Fruit fly (Drosophila melanogaster) whole organism, pupa: ENCODE data around the gene CG14834.

ENCODE experiments used
- CG10348 ChIP-seq: fragments of 200-800 bp; sonication (Bioruptor generic); IDR thresholded peaks from 2 replicates; pipeline ENCODE4 v1.3.6; 2022; ENCODE audit warnings: missing biosample characterization, missing genetic modification characterization
- CG12605 ChIP-seq: fragments of 200-800 bp; sonication (Bioruptor generic); IDR thresholded peaks from 2 replicates; pipeline ENCODE4 v1.3.6; 2022; ENCODE audit warnings: missing biosample characterization, missing genetic modification characterization
- CG13204 ChIP-seq: fragments of 200-800 bp; sonication (Bioruptor generic); optimal IDR thresholded peaks from 2 replicates; lab custom pipeline; 2018; ENCODE audit warnings: missing biosample characterization, mild to moderate bottlenecking, missing genetic modification characterization, moderate library complexity
- CG14655 ChIP-seq: fragments of 200-800 bp; sonication (Bioruptor generic); optimal IDR thresholded peaks from 3 replicates; lab custom pipeline; 2017; ENCODE audit warnings: mild to moderate bottlenecking, missing biosample characterization, missing genetic modification reagents, missing genetic modification characterization
- CG15710 ChIP-seq: fragments of 200-800 bp; sonication (Bioruptor generic); optimal IDR thresholded peaks from 2 replicates; lab custom pipeline; 2018; ENCODE audit warnings: missing biosample characterization, mild to moderate bottlenecking, missing genetic modification characterization, moderate library complexity
- CG17806 ChIP-seq: fragments of 200-800 bp; sonication (Bioruptor generic); optimal IDR thresholded peaks from 2 replicates; lab custom pipeline; 2018; ENCODE audit warnings: missing biosample characterization, mild to moderate bottlenecking, missing genetic modification characterization, moderate library complexity
- CG32121 ChIP-seq: fragments of 200-800 bp; sonication (Bioruptor generic); IDR thresholded peaks from 2 replicates; pipeline ENCODE4 v1.3.6; 2022; ENCODE audit warnings: missing biosample characterization, missing genetic modification characterization
- CG34367 ChIP-seq: fragments of 200-800 bp; sonication (Bioruptor generic); optimal IDR thresholded peaks from 2 replicates; lab custom pipeline; 2018; ENCODE audit warnings: missing biosample characterization, mild to moderate bottlenecking, missing genetic modification characterization
- CG4496 ChIP-seq: fragments of 200-800 bp; sonication (Bioruptor generic); IDR thresholded peaks from 3 replicates; pipeline ENCODE4 v1.3.6; 2022; ENCODE audit warnings: missing biosample characterization, missing genetic modification characterization
- CG8159 ChIP-seq: fragments of 200-800 bp; sonication (Bioruptor generic); optimal IDR thresholded peaks from 3 replicates; lab custom pipeline; 2018; ENCODE audit warnings: missing biosample characterization, mild to moderate bottlenecking, missing genetic modification characterization, moderate library complexity
- CG8301 ChIP-seq: fragments of 200-800 bp; sonication (Bioruptor generic); optimal IDR thresholded peaks from 2 replicates; lab custom pipeline; 2018; ENCODE audit warnings: missing biosample characterization, mild to moderate bottlenecking, missing genetic modification characterization
- CG9948 ChIP-seq: fragments of 200-800 bp; sonication (Bioruptor generic); optimal IDR thresholded peaks from 2 replicates; lab custom pipeline; 2018; ENCODE audit warnings: missing biosample characterization, mild to moderate bottlenecking, missing genetic modification characterization, moderate library complexity
- D1 ChIP-seq: fragments of 200-800 bp; sonication (Bioruptor generic); optimal IDR thresholded peaks from 2 replicates; lab custom pipeline; 2018; ENCODE audit warnings: missing biosample characterization, mild to moderate bottlenecking, missing genetic modification characterization, moderate library complexity
- EcR ChIP-seq: fragments of 200-800 bp; sonication (Bioruptor generic); optimal IDR thresholded peaks from 3 replicates; lab custom pipeline; 2019; ENCODE audit warnings: missing biosample characterization, missing genetic modification characterization, mild to moderate bottlenecking, moderate library complexity, missing genetic modification reagents
- Ets98B ChIP-seq: fragments of 200-800 bp; sonication (Bioruptor generic); IDR thresholded peaks from 2 replicates; pipeline ENCODE4 v1.3.6; 2022; ENCODE audit warnings: missing biosample characterization, missing genetic modification characterization
- Pif1A ChIP-seq: fragments of 200-800 bp; sonication (Bioruptor generic); optimal IDR thresholded peaks from 3 replicates; lab custom pipeline; 2016; ENCODE audit warnings: missing biosample characterization, missing genetic modification characterization
- Pif1B ChIP-seq: fragments of 200-800 bp; sonication (Bioruptor generic); optimal IDR thresholded peaks from 3 replicates; lab custom pipeline; 2016; ENCODE audit warnings: missing biosample characterization, missing genetic modification characterization
- Snoo ChIP-seq: fragments of 200-800 bp; sonication (Bioruptor generic); optimal IDR thresholded peaks from 3 replicates; lab custom pipeline; 2017; ENCODE audit warnings: missing biosample characterization, mild to moderate bottlenecking, missing genetic modification characterization, inconsistent platforms
- fd96Ca ChIP-seq: fragments of 200-800 bp; sonication (Bioruptor generic); IDR thresholded peaks from 3 replicates; pipeline ENCODE4 v1.3.6; 2022; ENCODE audit warnings: missing biosample characterization, missing genetic modification characterization
- gl ChIP-seq: fragments of 200-800 bp; sonication (Bioruptor generic); optimal IDR thresholded peaks from 2 replicates; lab custom pipeline; 2018; ENCODE audit warnings: missing biosample characterization, mild to moderate bottlenecking, missing genetic modification characterization
- rn ChIP-seq: fragments of 200-800 bp; sonication (Bioruptor generic); IDR thresholded peaks from 2 replicates; pipeline ENCODE4 v1.3.6; 2022; ENCODE audit warnings: missing biosample characterization, missing genetic modification characterization

CG14834 gene

dm6 chr3L:7367798-7368678 is 21.1 kb upstream of the CG14834 start:
- peak; percentile 18 for TF ChIP-seq Pif1A (GFP tag; lab: Kevin White, UChicago)
- TF ChIP-seq Pif1B (GFP tag; lab: Kevin White, UChicago), result peak; percentile 18
- TF ChIP-seq D1 (tag; lab: Kevin White, UChicago), result no peak
- TF ChIP-seq fd96Ca, result no peak
- peak; percentile 43; the same call in 1 of the 2 replicates for TF ChIP-seq CG32121 (GFP tag; lab: Robert Waterston, UW)
- no peak for TF ChIP-seq CG13204 (GFP tag; lab: Kevin White, UChicago)
- peak; percentile 16 for TF ChIP-seq Snoo (tag; lab: Kevin White, UChicago)
- TF ChIP-seq CG8159 (tag; lab: Kevin White, UChicago), result peak; percentile 41
- no peak for TF ChIP-seq rn (GFP tag; lab: Robert Waterston, UW)
- TF ChIP-seq Ets98B (GFP tag; lab: Robert Waterston, UW), result no peak
- no peak for TF ChIP-seq CG14655 (GFP tag; lab: Kevin White, UChicago)
- peak; percentile 33 for TF ChIP-seq CG8301 (tag; lab: Kevin White, UChicago)
- peak; percentile 93 for TF ChIP-seq EcR (GFP tag; lab: Kevin White, UChicago)
- no peak for TF ChIP-seq CG12605 (GFP tag; lab: Robert Waterston, UW)
- no peak for TF ChIP-seq CG15710 (tag; lab: Kevin White, UChicago)
- TF ChIP-seq gl (tag; lab: Kevin White, UChicago), result no peak
- TF ChIP-seq CG4496 (GFP tag; lab: Robert Waterston, UW), result peak; percentile 60; the same call in 2 of the 3 replicates

dm6 chr3L:7364717-7365278 is 17.9 kb upstream of the CG14834 start:
- TF ChIP-seq CG32121 (GFP tag; lab: Robert Waterston, UW) (no peak), Ets98B (GFP tag; lab: Robert Waterston, UW) (no peak), CG8159 (tag; lab: Kevin White, UChicago) (no peak), rn (GFP tag; lab: Robert Waterston, UW) (no peak), fd96Ca (no peak), D1 (tag; lab: Kevin White, UChicago) (no peak), CG9948 (tag; lab: Kevin White, UChicago) (no peak), CG17806 (tag; lab: Kevin White, UChicago) (no peak)

dm6 chr3L:7361095-7361522 is 14.2 kb upstream of the CG14834 start:
- TF ChIP-seq CG32121 (GFP tag; lab: Robert Waterston, UW) (no peak), CG12605 (GFP tag; lab: Robert Waterston, UW) (peak; percentile 83), Ets98B (GFP tag; lab: Robert Waterston, UW) (peak; percentile 94), CG17806 (tag; lab: Kevin White, UChicago) (no peak), CG8301 (tag; lab: Kevin White, UChicago) (peak; percentile 26), CG14655 (GFP tag; lab: Kevin White, UChicago) (no peak), CG4496 (GFP tag; lab: Robert Waterston, UW) (peak; percentile 81), fd96Ca (peak; percentile 79; the same call in 2 of the 3 replicates), Pif1B (GFP tag; lab: Kevin White, UChicago) (peak; percentile 61), CG10348 (GFP tag; lab: Robert Waterston, UW) (no peak), Snoo (tag; lab: Kevin White, UChicago) (no peak), gl (tag; lab: Kevin White, UChicago) (peak; percentile 4), Pif1A (GFP tag; lab: Kevin White, UChicago) (peak; percentile 75), CG8159 (tag; lab: Kevin White, UChicago) (no peak), CG9948 (tag; lab: Kevin White, UChicago) (peak; percentile 16), CG13204 (GFP tag; lab: Kevin White, UChicago) (no peak), EcR (GFP tag; lab: Kevin White, UChicago) (no peak), rn (GFP tag; lab: Robert Waterston, UW) (no peak), D1 (tag; lab: Kevin White, UChicago) (no peak), CG15710 (tag; lab: Kevin White, UChicago) (no peak), CG34367 (tag; lab: Kevin White, UChicago) (no peak)

dm6 chr3L:7360324-7360852 is 13.5 kb upstream of the CG14834 start, which contains the start of gene Sec63:
Gene Sec63, plus strand, starts transcription at chr3L:7360561.
- no peak for TF ChIP-seq Snoo (tag; lab: Kevin White, UChicago)
- peak; percentile 11 for TF ChIP-seq CG13204 (GFP tag; lab: Kevin White, UChicago)
- TF ChIP-seq CG4496 (GFP tag; lab: Robert Waterston, UW), result peak; percentile 26; the same call in 2 of the 3 replicates
- no peak for TF ChIP-seq CG14655 (GFP tag; lab: Kevin White, UChicago)
- TF ChIP-seq gl (tag; lab: Kevin White, UChicago), result no peak
- peak; percentile 38 for TF ChIP-seq Ets98B (GFP tag; lab: Robert Waterston, UW)
- no peak for TF ChIP-seq CG8301 (tag; lab: Kevin White, UChicago)
- TF ChIP-seq Pif1B (GFP tag; lab: Kevin White, UChicago), result no peak
- no peak for TF ChIP-seq CG17806 (tag; lab: Kevin White, UChicago)
- no peak for TF ChIP-seq CG8159 (tag; lab: Kevin White, UChicago)
- TF ChIP-seq CG9948 (tag; lab: Kevin White, UChicago), result no peak
- TF ChIP-seq CG15710 (tag; lab: Kevin White, UChicago), result no peak
- TF ChIP-seq CG12605 (GFP tag; lab: Robert Waterston, UW), result no peak
